Worm (Caenorhabditis elegans): ENCODE data around the gene scl-1.

Gene scl-1

ce11 chrIV:13090967-13091366 lies 34.8 kb downstream of the scl-1 start, which contains the start of gene col-132:
col-132 (minus strand) TSS chrIV:13091067.
- no peak for TF ChIP-seq unc-62 (GFP tag; optimal IDR thresholded peaks at IDR 0.05)

- TF ChIP-seq unc-62 (GFP tag; optimal IDR thresholded peaks at IDR 0.05), result no peak
Measured at ce11 chrIV:13093677-13094076, 37.6 kb downstream of the scl-1 start, which contains the start of the genes prcc-1 and C39E9.12. prcc-1 (minus strand) TSS chrIV:13093795. C39E9.12 (plus strand) TSS chrIV:13094007.

DNA sequence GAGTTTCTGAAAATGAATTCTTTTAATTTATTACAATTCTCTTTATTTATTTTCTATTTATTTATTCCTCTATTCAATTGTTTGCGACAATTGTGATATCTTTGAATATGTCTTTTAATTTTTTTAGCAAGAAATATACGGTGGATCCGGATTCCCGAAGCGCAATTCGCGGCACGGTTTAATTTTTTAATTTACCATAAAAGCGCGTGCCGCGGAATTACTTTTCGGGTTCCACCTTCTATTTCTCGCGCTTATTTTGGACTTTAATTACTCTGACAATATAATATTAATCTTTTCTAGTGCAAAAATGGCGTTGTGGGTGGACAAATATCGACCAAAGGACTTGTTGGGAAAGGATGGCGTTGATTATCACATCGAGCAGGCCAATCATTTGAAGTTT lies 39.3 kb downstream of the scl-1 start, which contains the start of gene rfc-3:
Gene rfc-3 (plus strand): TSS at position 301 of the 400 bp plus-strand sequence.
- no peak for TF ChIP-seq unc-62 (GFP tag; optimal IDR thresholded peaks at IDR 0.05)

DNA sequence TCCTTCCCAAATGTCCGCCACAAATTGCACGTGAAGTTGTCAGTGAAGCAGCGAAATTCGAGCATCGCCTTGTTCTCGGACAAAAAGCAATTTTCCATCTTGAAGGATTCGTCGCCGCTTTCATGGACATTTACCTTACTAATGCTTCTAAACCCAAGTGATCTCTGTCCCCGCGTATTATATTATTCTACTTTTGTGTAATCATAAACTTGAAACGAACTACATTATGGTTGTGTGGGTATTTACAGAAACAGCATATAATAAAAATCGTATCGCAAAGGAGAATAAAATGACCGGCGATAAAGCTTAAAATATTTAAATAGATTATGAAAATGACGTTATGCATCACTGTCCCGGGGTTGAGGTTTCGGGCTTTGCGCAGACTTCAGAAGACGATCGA lies 40.7 kb downstream of the scl-1 start:
- no peak for TF ChIP-seq unc-62 (GFP tag; optimal IDR thresholded peaks at IDR 0.05)

DNA sequence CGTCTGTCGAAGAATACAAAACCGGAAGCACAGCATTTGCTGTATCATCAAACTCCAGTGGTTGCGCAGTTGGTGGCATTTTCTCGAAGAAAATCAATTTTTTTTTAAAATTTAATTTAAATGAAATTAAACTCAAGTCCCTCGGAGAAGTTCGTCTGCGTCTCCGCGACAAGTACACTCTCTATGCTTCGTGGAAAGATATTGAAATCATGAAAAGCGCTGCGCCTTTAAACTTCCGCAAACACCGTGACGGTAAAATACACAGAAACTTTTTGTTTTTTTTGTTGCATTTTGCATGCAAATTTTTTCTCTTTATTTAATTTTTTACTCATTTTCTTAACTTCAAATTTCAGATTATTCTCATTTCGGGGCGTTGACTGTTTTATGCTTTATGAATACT lies 42.5 kb downstream of the scl-1 start, which contains the start of the genes dli-1, tin-9.2 and exos-4.1:
Gene dli-1 (minus strand): TSS at position 141 of the 400 bp plus-strand sequence.
Gene tin-9.2 (plus strand): TSS at position 344 of the 400 bp plus-strand sequence.
Gene exos-4.1 (plus strand): TSS at position 348 of the 400 bp plus-strand sequence.
- TF ChIP-seq unc-62 (GFP tag; optimal IDR thresholded peaks at IDR 0.05), result no peak

DNA sequence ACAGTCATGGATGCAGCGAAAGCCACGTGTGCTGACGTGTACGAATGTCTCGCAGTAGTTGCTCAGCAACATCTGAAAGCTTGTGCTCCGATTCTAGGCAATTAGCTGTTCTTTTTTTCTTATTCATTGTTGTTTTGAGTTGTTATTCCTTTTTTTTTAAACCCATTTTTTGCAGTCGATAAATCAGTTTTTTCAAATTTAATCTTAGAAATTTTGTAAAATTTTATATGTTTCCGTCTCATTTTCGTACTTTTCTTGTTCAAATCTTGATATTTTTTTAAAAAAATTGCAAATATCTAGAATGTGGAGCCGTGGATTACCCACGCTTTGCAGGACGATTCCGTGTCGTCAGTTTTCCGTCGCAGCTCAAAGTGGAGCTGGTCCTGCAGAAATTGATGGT lies 44.3 kb downstream of the scl-1 start, which contains the start of gene fask-1:
Gene fask-1 (plus strand): TSS at position 301 of the 400 bp plus-strand sequence.
- no peak for TF ChIP-seq unc-62 (GFP tag; optimal IDR thresholded peaks at IDR 0.05)

DNA sequence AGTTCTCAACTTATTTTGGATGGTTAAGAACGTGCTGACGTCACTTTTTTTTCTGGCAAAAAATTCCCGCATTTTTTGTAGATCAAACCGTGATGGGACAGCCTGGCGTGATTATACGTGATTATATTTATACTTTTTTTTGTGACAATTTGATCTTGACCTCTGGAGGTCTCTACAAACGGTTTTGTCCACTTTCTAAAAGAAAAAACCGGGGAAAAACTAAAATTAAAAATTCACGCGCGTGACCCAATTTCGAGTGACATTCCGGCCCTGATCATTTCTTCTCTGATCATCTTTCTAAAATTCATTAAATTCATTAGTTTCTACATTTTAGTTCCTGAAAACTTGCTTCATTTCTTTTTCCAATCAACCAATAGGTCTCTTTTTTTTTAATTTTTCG lies 48.8 kb downstream of the scl-1 start, which contains the start of gene rde-11:
Gene rde-11 (plus strand): TSS at position 301 of the 400 bp plus-strand sequence.
- TF ChIP-seq unc-62 (GFP tag; optimal IDR thresholded peaks at IDR 0.05), result no peak

Data from whole organism, dauer.